Worm (Caenorhabditis elegans): ENCODE measurements around the gene clec-170.

- TF ChIP-seq lin-13 (GFP tag; optimal IDR thresholded peaks at IDR 0.05), result no peak
- no peak for TF ChIP-seq elt-3 (tag; optimal IDR thresholded peaks at IDR 0.05)
- TF ChIP-seq mbf-1 (tag; optimal IDR thresholded peaks at IDR 0.05), result no peak
- TF ChIP-seq unc-55 (GFP tag; optimal IDR thresholded peaks at IDR 0.05), result no peak
- TF ChIP-seq lin-39 (tag; optimal IDR thresholded peaks at IDR 0.05), result no peak
- TF ChIP-seq fos-1 (tag; optimal IDR thresholded peaks at IDR 0.05), result no peak
Measured at ce11 chrIV:1225596-1226232, 41.0 kb upstream of the clec-170 start, which contains the start of gene W09G12.8.
